Fruit fly (Drosophila melanogaster): ENCODE measurements around the gene CG3815.
A peak's percentile ranks its signal among the peaks of the same experiment; 100 is the strongest.

Gene CG3815

DNA sequence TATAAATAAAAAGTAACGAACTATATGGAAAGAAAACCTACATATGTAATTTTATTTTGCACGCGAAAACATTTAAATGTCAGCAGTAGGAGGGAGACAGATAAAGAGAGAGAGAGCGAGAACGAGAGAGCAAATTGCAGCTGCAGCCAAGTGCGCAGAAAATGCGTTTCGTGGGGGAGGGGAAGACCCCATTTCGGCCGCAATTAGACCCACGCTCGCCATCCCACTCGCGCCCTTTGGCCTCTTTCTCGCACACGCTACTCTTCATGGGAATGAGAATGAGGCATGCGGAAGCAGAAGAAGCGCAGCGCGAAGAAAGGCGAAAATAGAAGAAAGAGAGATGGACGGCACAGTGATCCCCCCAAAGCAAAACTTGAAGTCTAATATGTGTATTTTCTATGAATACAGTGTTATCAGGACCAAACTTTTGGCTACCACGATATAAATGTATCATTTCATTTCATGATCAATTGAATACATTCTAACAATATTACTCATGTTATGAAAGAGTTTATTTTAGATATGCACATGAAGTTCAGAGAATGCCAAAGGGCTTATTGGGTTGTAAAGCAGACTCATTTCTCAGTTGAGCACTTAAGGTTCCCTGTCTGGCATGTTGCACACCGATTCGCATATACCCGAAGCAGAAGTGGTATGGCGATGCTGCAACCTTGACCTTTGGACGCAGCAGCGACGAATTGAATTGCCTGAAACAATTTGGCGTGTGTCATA lies 38.0 kb downstream of the CG3815 start (continued):
- TF ChIP-seq cyc (GFP tag; optimal IDR thresholded peaks at IDR 0.05) (no peak), Sox15 (GFP tag; optimal IDR thresholded peaks at IDR 0.05) (no peak), net (GFP tag; optimal IDR thresholded peaks at IDR 0.05) (peak; percentile 30), lz (GFP tag; optimal IDR thresholded peaks at IDR 0.05) (peak; percentile 26), ss (GFP tag; optimal IDR thresholded peaks at IDR 0.05) (peak; percentile 20 to 38), CG11762 (GFP tag; optimal IDR thresholded peaks at IDR 0.05; ENCODE audit: insufficient read depth) (peak; percentile 20), acj6 (GFP tag; optimal IDR thresholded peaks at IDR 0.05) (peak; percentile 14), Hr4 (GFP tag; optimal IDR thresholded peaks at IDR 0.05) (peak; percentile 53), fkh (GFP tag; optimal IDR thresholded peaks at IDR 0.05) (no peak), CG4318 (GFP tag; optimal IDR thresholded peaks at IDR 0.05) (peak; percentile 14), CG11294 (GFP tag; IDR thresholded peaks at IDR 0.05) (no peak), fd85E (GFP tag; optimal IDR thresholded peaks at IDR 0.05) (no peak), Smox (GFP tag; optimal IDR thresholded peaks at IDR 0.05) (peak; percentile 29), CG3919 (GFP tag; optimal IDR thresholded peaks at IDR 0.05) (peak; percentile 35), Ets96B (tag; optimal IDR thresholded peaks at IDR 0.05) (peak; percentile 18), CG10669 (GFP tag; optimal IDR thresholded peaks at IDR 0.05) (peak; percentile 14), Sox14 (GFP tag; optimal IDR thresholded peaks at IDR 0.05) (peak; percentile 5), CG11902 (GFP tag; optimal IDR thresholded peaks at IDR 0.05) (no peak), CG10631 (GFP tag; optimal IDR thresholded peaks at IDR 0.05) (peak; percentile 20), achi (GFP tag; optimal IDR thresholded peaks at IDR 0.05) (peak; percentile 26), dac (GFP tag; optimal IDR thresholded peaks at IDR 0.05) (peak; percentile 34), fd59A (GFP tag; optimal IDR thresholded peaks at IDR 0.05) (peak; percentile 26), pdm3 (GFP tag; optimal IDR thresholded peaks at IDR 0.05) (peak; percentile 48)

DNA sequence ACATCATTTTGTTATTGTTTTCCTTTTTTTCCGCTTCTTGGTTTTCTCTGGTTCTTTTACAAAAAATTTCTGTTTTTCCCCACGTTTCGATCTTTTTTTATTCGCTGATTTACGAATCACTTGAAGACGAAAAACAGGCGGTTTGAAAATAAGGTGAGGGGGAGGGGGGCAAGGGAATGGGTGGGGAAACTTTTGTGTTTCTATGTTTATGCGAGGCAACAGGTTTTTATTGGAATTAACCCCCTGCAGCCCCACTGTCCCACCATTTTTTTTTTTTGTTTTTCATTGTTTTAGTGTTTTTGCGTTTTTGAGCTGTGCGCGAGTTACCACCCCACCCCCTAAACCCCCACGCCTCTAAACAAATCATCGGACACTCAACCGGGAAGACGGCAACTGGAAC lies 39.8 kb downstream of the CG3815 start:
- no peak for TF ChIP-seq spab (GFP tag; optimal IDR thresholded peaks at IDR 0.05)
- TF ChIP-seq CG8632 (GFP tag; optimal IDR thresholded peaks at IDR 0.05): no peak
- no peak for TF ChIP-seq CG34406 (GFP tag; optimal IDR thresholded peaks at IDR 0.05)
- TF ChIP-seq achi (GFP tag; optimal IDR thresholded peaks at IDR 0.05): no peak

- TF ChIP-seq CG32006 (GFP tag; optimal IDR thresholded peaks at IDR 0.05): no peak
- TF ChIP-seq vri (GFP tag; optimal IDR thresholded peaks at IDR 0.05): peak; percentile 16
- TF ChIP-seq CG6163 (GFP tag; IDR thresholded peaks at IDR 0.05): no peak
- no peak for TF ChIP-seq CG34406 (GFP tag; optimal IDR thresholded peaks at IDR 0.05)
- TF ChIP-seq Hr39 (GFP tag; optimal IDR thresholded peaks at IDR 0.05): no peak
- peak; percentile 75 for TF ChIP-seq svp (GFP tag)
- TF ChIP-seq fd85E (GFP tag; optimal IDR thresholded peaks at IDR 0.05): no peak
- no peak for TF ChIP-seq CG8632 (GFP tag; optimal IDR thresholded peaks at IDR 0.05)
- TF ChIP-seq Sox14 (GFP tag; optimal IDR thresholded peaks at IDR 0.05): no peak
These were observed 42.5 kb downstream of the CG3815 start, which contains the start of gene CG3842 for dm6 chrX:6337702-6338101. CG3842 (plus strand) TSS chrX:6337762.

DNA sequence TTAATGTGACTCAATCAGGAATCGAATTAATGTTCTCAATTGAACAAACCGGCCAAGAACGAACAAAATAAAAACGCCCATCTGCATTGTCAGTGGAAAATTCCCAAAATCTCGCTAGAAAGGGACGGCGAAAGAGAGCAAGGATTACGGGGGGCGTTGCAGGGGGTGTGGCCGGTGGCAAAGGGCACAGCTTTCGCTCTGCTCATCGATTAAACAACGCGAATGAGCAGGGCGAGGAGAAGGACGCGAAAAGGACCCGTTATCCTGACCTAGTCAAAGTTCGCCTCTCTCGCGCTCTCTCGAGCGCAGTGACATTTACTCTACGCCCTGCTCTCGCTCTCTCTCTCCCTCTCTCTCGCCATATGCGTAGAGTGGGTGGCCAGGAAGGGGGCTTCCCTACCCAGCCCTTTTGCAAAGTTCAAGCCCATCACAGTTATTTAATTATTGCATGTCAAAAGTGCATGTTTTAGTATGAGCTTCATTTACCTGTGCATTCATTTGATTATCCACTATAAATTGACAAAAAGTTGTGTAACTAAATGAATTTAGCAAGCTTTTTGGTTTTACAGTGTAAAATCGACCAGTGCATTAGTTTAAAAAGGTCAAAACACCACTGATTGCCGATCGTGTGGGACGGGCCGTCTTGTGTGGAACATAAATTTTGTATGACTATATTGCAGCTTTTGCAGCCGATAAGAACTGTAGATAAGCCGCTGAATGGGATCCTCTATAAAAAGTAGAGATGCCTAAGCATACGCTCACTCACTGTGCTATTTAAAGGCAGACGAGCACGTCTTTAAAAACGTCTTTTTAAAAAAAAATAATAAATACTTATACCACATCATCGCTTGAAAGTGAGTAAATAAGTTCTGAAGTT lies 43.8 kb downstream of the CG3815 start:
- TF ChIP-seq CG8632 (GFP tag; optimal IDR thresholded peaks at IDR 0.05): peak; percentile 55
- peak; percentile 55 for TF ChIP-seq CG34406 (GFP tag; optimal IDR thresholded peaks at IDR 0.05)
- peak; percentile 48 for TF ChIP-seq achi (GFP tag; optimal IDR thresholded peaks at IDR 0.05)
- no peak for TF ChIP-seq CG11902 (GFP tag; optimal IDR thresholded peaks at IDR 0.05)
- TF ChIP-seq CG9139 (GFP tag; optimal IDR thresholded peaks at IDR 0.05): no peak
- peak; percentile 37 for TF ChIP-seq CG1621 (tag; optimal IDR thresholded peaks at IDR 0.05)
- TF ChIP-seq Hr4 (GFP tag; optimal IDR thresholded peaks at IDR 0.05): peak; percentile 63
- TF ChIP-seq CG6163 (GFP tag; IDR thresholded peaks at IDR 0.05): peak; percentile 63
- TF ChIP-seq Eip75B (GFP tag; optimal IDR thresholded peaks at IDR 0.05): peak; percentile 60
- TF ChIP-seq acj6 (GFP tag; optimal IDR thresholded peaks at IDR 0.05): peak; percentile 55
- no peak for TF ChIP-seq dac (GFP tag; optimal IDR thresholded peaks at IDR 0.05)
- TF ChIP-seq Met (GFP tag; optimal IDR thresholded peaks at IDR 0.05): peak; percentile 70
- peak; percentile 82 for TF ChIP-seq Eip78C (GFP tag)
- peak; percentile 51 for TF ChIP-seq Ets21C (GFP tag; optimal IDR thresholded peaks at IDR 0.05)
- TF ChIP-seq pdm3 (GFP tag; optimal IDR thresholded peaks at IDR 0.05): peak; percentile 64
- TF ChIP-seq dsx (GFP tag; optimal IDR thresholded peaks at IDR 0.05; ENCODE audit: poor library complexity, severe bottlenecking): peak; percentile 27
- TF ChIP-seq cyc (GFP tag; optimal IDR thresholded peaks at IDR 0.05): peak; percentile 48
- peak; percentile 56 for TF ChIP-seq CG11294 (GFP tag; IDR thresholded peaks at IDR 0.05)
- peak; percentile 9 for TF ChIP-seq vri (GFP tag; optimal IDR thresholded peaks at IDR 0.05)
- TF ChIP-seq CG6276 (GFP tag; optimal IDR thresholded peaks at IDR 0.05): peak; percentile 26
- peak; percentile 38; the same call in 1 of the 3 replicates for TF ChIP-seq eg (GFP tag; IDR thresholded peaks at IDR 0.05)
- no peak for TF ChIP-seq Hr38 (GFP tag; optimal IDR thresholded peaks at IDR 0.05)
- no peak for TF ChIP-seq CG11762 (GFP tag; optimal IDR thresholded peaks at IDR 0.05; ENCODE audit: insufficient read depth)
